Fruit fly (Drosophila melanogaster) whole organism, prepupa: ENCODE data around the gene Inx2.

Source experiments
- CG10631 ChIP-seq: fragments of 200-800 bp; sonication (Bioruptor generic); optimal IDR thresholded peaks from 2 replicates; lab custom pipeline; 2016; ENCODE audit warnings: missing biosample characterization, missing genetic modification characterization
- CG10669 ChIP-seq: fragments of 200-800 bp; sonication (Bioruptor generic); optimal IDR thresholded peaks from 3 replicates; lab custom pipeline; 2018; ENCODE audit warnings: missing biosample characterization, mild to moderate bottlenecking, missing genetic modification characterization, moderate library complexity
- CG11294 ChIP-seq: fragments of 200-800 bp; sonication (Bioruptor generic); IDR thresholded peaks from 2 replicates; pipeline ENCODE4 v1.3.6; 2022; ENCODE audit warnings: missing biosample characterization, missing genetic modification characterization
- CG11762 ChIP-seq: fragments of 200-800 bp; sonication (Bioruptor generic); optimal IDR thresholded peaks from 3 replicates; lab custom pipeline; 2016; ENCODE audit warnings: missing biosample characterization, missing genetic modification characterization; ENCODE audit not compliant: insufficient read depth
- CG11902 ChIP-seq: fragments of 200-800 bp; sonication (Bioruptor generic); optimal IDR thresholded peaks from 3 replicates; lab custom pipeline; 2016; ENCODE audit warnings: missing biosample characterization, missing genetic modification characterization
- CG15336 ChIP-seq: fragments of 200-800 bp; sonication (Bioruptor generic); IDR thresholded peaks from 2 replicates; pipeline ENCODE4 v1.3.6; 2022; ENCODE audit warnings: missing biosample characterization, missing genetic modification characterization
- CG3032 ChIP-seq: fragments of 200-800 bp; optimal IDR thresholded peaks from 2 replicates; lab custom pipeline; 2019; ENCODE audit warnings: missing biosample characterization, mild to moderate bottlenecking, missing genetic modification characterization, moderate library complexity
- CG31627 ChIP-seq: fragments of 200-800 bp; sonication (Bioruptor generic); optimal IDR thresholded peaks from 3 replicates; lab custom pipeline; 2016; ENCODE audit warnings: missing biosample characterization, missing genetic modification characterization
- CG34406 ChIP-seq: fragments of 200-800 bp; sonication (Bioruptor generic); optimal IDR thresholded peaks from 3 replicates; lab custom pipeline; 2016; ENCODE audit warnings: missing biosample characterization, missing genetic modification characterization
- CG3919 ChIP-seq: fragments of 200-800 bp; sonication (Bioruptor generic); optimal IDR thresholded peaks from 3 replicates; lab custom pipeline; 2016; ENCODE audit warnings: missing biosample characterization, missing genetic modification characterization
- CG6163 ChIP-seq: fragments of 200-800 bp; sonication (Bioruptor generic); IDR thresholded peaks from 3 replicates; pipeline ENCODE4 v1.3.6; 2022; ENCODE audit warnings: missing biosample characterization, missing genetic modification characterization
- CG6276 ChIP-seq: fragments of 200-800 bp; sonication (Bioruptor generic); optimal IDR thresholded peaks from 2 replicates; lab custom pipeline; 2017; ENCODE audit warnings: missing biosample characterization, mild to moderate bottlenecking, missing genetic modification characterization
- CG6792 ChIP-seq: fragments of 200-800 bp; sonication (Bioruptor generic); optimal IDR thresholded peaks from 3 replicates; lab custom pipeline; 2016; ENCODE audit warnings: missing biosample characterization, missing genetic modification characterization
- CG6808 ChIP-seq: fragments of 200-800 bp; sonication (Bioruptor generic); optimal IDR thresholded peaks from 3 replicates; lab custom pipeline; 2017; ENCODE audit warnings: missing biosample characterization, missing genetic modification characterization, mild to moderate bottlenecking, moderate library complexity, missing genetic modification reagents
- CG7368 ChIP-seq: fragments of 200-800 bp; sonication (Bioruptor generic); optimal IDR thresholded peaks from 3 replicates; lab custom pipeline; 2016; ENCODE audit warnings: missing biosample characterization, missing genetic modification characterization
- CG8319 ChIP-seq: fragments of 200-800 bp; sonication (Bioruptor generic); optimal IDR thresholded peaks from 3 replicates; lab custom pipeline; 2016; ENCODE audit warnings: missing biosample characterization, missing genetic modification characterization
- CG9139 ChIP-seq: fragments of 200-800 bp; sonication (Bioruptor generic); optimal IDR thresholded peaks from 3 replicates; lab custom pipeline; 2017; ENCODE audit warnings: missing biosample characterization, mild to moderate bottlenecking, missing genetic modification characterization
- Eip75B ChIP-seq: fragments of 200-800 bp; sonication (Bioruptor generic); optimal IDR thresholded peaks from 3 replicates; lab custom pipeline; 2016; ENCODE audit warnings: missing biosample characterization, missing genetic modification characterization
- Eip78C ChIP-seq: fragments of 200-800 bp; sonication (Bioruptor generic); peaks from one replicate; lab custom pipeline; 2016; ENCODE audit warnings: missing biosample characterization, missing genetic modification characterization
- Ets21C ChIP-seq: fragments of 200-800 bp; sonication (Bioruptor generic); optimal IDR thresholded peaks from 3 replicates; lab custom pipeline; 2016; ENCODE audit warnings: missing biosample characterization, missing genetic modification characterization
- Gug ChIP-seq: fragments of 200-800 bp; sonication (Bioruptor generic); IDR thresholded peaks from 2 replicates; pipeline ENCODE4 v1.3.6; 2022; ENCODE audit warnings: missing biosample characterization, missing genetic modification characterization
- Hr38 ChIP-seq: sonication (Bioruptor generic); optimal IDR thresholded peaks from 2 replicates; lab custom pipeline; 2016; ENCODE audit warnings: missing biosample characterization, missing genetic modification characterization
- Hr4 ChIP-seq: fragments of 200-800 bp; sonication (Bioruptor generic); optimal IDR thresholded peaks from 3 replicates; lab custom pipeline; 2016; ENCODE audit warnings: missing biosample characterization, missing genetic modification characterization
- Lpt ChIP-seq: fragments of 200-800 bp; sonication (Bioruptor generic); optimal IDR thresholded peaks from 3 replicates; lab custom pipeline; 2016; ENCODE audit warnings: missing biosample characterization, missing genetic modification characterization
- Met ChIP-seq: fragments of 200-800 bp; sonication (Bioruptor generic); optimal IDR thresholded peaks from 3 replicates; lab custom pipeline; 2016; ENCODE audit warnings: missing biosample characterization, missing genetic modification characterization
- OdsH ChIP-seq: fragments of 200-800 bp; sonication (Bioruptor generic); optimal IDR thresholded peaks from 3 replicates; lab custom pipeline; 2016; ENCODE audit warnings: missing biosample characterization, missing genetic modification characterization
- Smox ChIP-seq: fragments of 200-800 bp; sonication (Bioruptor generic); optimal IDR thresholded peaks from 3 replicates; lab custom pipeline; 2016; ENCODE audit warnings: missing biosample characterization, missing genetic modification characterization
- Sox102F ChIP-seq: fragments of 200-800 bp; sonication (Bioruptor generic); optimal IDR thresholded peaks from 2 replicates; lab custom pipeline; 2016; ENCODE audit warnings: missing biosample characterization, mild to moderate bottlenecking, missing genetic modification characterization
- Sox14 ChIP-seq: fragments of 200-800 bp; sonication (Bioruptor generic); optimal IDR thresholded peaks from 3 replicates; lab custom pipeline; 2016; ENCODE audit warnings: missing biosample characterization, missing genetic modification characterization
- Sox15 ChIP-seq: fragments of 200-800 bp; sonication (Bioruptor generic); optimal IDR thresholded peaks from 3 replicates; lab custom pipeline; 2016; ENCODE audit warnings: missing biosample characterization, missing genetic modification characterization
- achi ChIP-seq: fragments of 200-800 bp; sonication (Bioruptor generic); optimal IDR thresholded peaks from 3 replicates; lab custom pipeline; 2016; ENCODE audit warnings: missing biosample characterization, missing genetic modification characterization
- cyc ChIP-seq: fragments of 200-800 bp; sonication (Bioruptor generic); optimal IDR thresholded peaks from 3 replicates; lab custom pipeline; 2016; ENCODE audit warnings: missing biosample characterization, missing genetic modification characterization
- dac ChIP-seq: fragments of 200-800 bp; sonication (Bioruptor generic); optimal IDR thresholded peaks from 2 replicates; lab custom pipeline; 2017; ENCODE audit warnings: missing biosample characterization, mild to moderate bottlenecking, missing genetic modification characterization
- dsx ChIP-seq: fragments of 200-800 bp; optimal IDR thresholded peaks from 3 replicates; lab custom pipeline; 2019; ENCODE audit warnings: missing biosample characterization, mild to moderate bottlenecking, missing genetic modification characterization, moderate library complexity; ENCODE audit not compliant: poor library complexity, severe bottlenecking
- esn ChIP-seq: fragments of 200-800 bp; sonication (Bioruptor generic); optimal IDR thresholded peaks from 2 replicates; lab custom pipeline; 2016; ENCODE audit warnings: missing biosample characterization, mild to moderate bottlenecking, missing genetic modification characterization, moderate library complexity
- fd85E ChIP-seq: fragments of 200-800 bp; sonication (Bioruptor generic); optimal IDR thresholded peaks from 3 replicates; lab custom pipeline; 2016; ENCODE audit warnings: missing biosample characterization, missing genetic modification characterization
- fkh ChIP-seq: fragments of 200-800 bp; sonication (Bioruptor generic); optimal IDR thresholded peaks from 3 replicates; lab custom pipeline; 2017; ENCODE audit warnings: missing biosample characterization, mild to moderate bottlenecking, missing genetic modification characterization, moderate library complexity
- lz ChIP-seq: fragments of 200-800 bp; sonication (Bioruptor generic); optimal IDR thresholded peaks from 3 replicates; lab custom pipeline; 2016; ENCODE audit warnings: missing biosample characterization, missing genetic modification characterization
- pdm3 ChIP-seq: fragments of 200-800 bp; sonication (Bioruptor generic); optimal IDR thresholded peaks from 3 replicates; lab custom pipeline; 2016; ENCODE audit warnings: missing biosample characterization, missing genetic modification characterization
- salr ChIP-seq, 2 experiments: fragments of 200-800 bp; sonication (Bioruptor generic); optimal IDR thresholded peaks; 3 replicates each; lab custom pipeline; 2016 to 2018; ENCODE audit warnings: missing biosample characterization in 2 of 2, missing genetic modification characterization in 2 of 2, mild to moderate bottlenecking in 1 of 2
- spab ChIP-seq: fragments of 200-800 bp; sonication (Bioruptor generic); optimal IDR thresholded peaks from 2 replicates; lab custom pipeline; 2017; ENCODE audit warnings: missing biosample characterization, mild to moderate bottlenecking, missing genetic modification characterization, missing genetic modification reagents
- ss ChIP-seq, 2 experiments: fragments of 200-800 bp; sonication (Bioruptor generic); optimal IDR thresholded peaks; 2 replicates in 1 of 2; 3 replicates in 1 of 2; lab custom pipeline; 2017 to 2018; ENCODE audit warnings: mild to moderate bottlenecking in 2 of 2, missing biosample characterization in 2 of 2, missing genetic modification characterization in 2 of 2, moderate library complexity in 1 of 2
- topi ChIP-seq: fragments of 200-800 bp; sonication (Bioruptor generic); optimal IDR thresholded peaks from 3 replicates; lab custom pipeline; 2016; ENCODE audit warnings: missing biosample characterization, missing genetic modification characterization
- vri ChIP-seq: fragments of 200-800 bp; sonication (Bioruptor generic); optimal IDR thresholded peaks from 3 replicates; lab custom pipeline; 2016; ENCODE audit warnings: missing biosample characterization, mild to moderate bottlenecking, missing genetic modification characterization

Gene Inx2

DNA sequence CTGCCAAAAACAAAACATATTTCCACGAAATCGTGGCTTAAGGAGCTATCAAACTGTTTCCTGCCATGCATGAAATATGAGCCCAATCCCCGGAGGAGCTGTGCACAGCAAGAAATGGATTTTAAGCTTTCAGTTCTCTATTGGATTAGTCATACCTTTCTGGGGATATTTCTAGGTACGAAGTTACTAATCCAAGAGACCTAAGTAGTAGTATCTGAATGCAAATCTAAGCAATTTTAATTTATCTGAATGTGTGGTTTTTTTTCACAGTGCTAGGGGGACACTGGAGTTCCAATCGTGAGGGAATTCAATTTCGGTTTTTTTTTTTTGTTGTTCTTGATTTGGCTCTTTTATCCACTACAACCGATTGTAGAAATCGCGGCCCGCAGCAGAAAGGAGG lies 22.1 kb upstream of the Inx2 start (continued):
- TF ChIP-seq CG10669 (GFP tag; lab: Kevin White, UChicago) (peak; percentile 37), Sox102F (GFP tag; lab: Kevin White, UChicago) (no peak), CG11902 (GFP tag; lab: Kevin White, UChicago) (no peak), dac (GFP tag; lab: Kevin White, UChicago) (no peak), CG6792 (peak; percentile 24), CG7368 (GFP tag; lab: Kevin White, UChicago) (peak; percentile 6), cyc (GFP tag; lab: Kevin White, UChicago) (peak; percentile 2), CG8319 (no peak), esn (peak; percentile 50), CG10631 (GFP tag; lab: Kevin White, UChicago) (peak; percentile 28), Hr38 (GFP tag; lab: Kevin White, UChicago) (no peak), Gug (no peak), CG15336 (GFP tag; lab: Robert Waterston, UW) (peak; percentile 41; the same call in 1 of the 2 replicates), Hr4 (GFP tag; lab: Kevin White, UChicago) (peak; percentile 18), Ets21C (no peak), CG31627 (GFP tag; lab: Kevin White, UChicago) (peak; percentile 28), dsx (no peak), pdm3 (GFP tag; lab: Kevin White, UChicago) (peak; percentile 27), achi (GFP tag; lab: Kevin White, UChicago) (peak; percentile 3), Met (GFP tag; lab: Kevin White, UChicago) (peak; percentile 47), CG3919 (GFP tag; lab: Kevin White, UChicago) (peak; percentile 49), CG9139 (GFP tag; lab: Kevin White, UChicago) (no peak), Sox14 (GFP tag; lab: Kevin White, UChicago) (peak; percentile 35), CG6808 (GFP tag; lab: Kevin White, UChicago) (peak; percentile 24), CG11294 (GFP tag; lab: Robert Waterston, UW) (no peak)

DNA sequence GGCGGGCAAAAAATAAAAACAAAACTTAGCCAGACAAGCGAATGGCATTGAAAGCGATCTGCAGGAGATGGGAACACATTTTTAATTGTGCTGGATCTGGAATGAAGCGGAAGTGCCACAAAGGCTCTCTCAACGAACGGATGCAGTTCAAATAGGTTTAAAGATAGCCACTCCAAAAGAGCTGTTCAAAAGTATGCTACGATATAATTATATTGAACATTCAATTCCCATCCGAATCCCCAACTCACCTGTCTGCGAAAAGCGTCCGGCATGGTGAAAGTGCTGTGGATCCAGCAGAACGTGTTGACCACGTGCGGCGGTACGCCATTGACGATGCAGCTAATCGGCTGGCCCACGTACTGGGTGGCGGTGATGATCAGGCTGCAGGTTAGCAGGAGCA lies 21.6 kb upstream of the Inx2 start:
- TF ChIP-seq Sox15 (no peak), CG11902 (GFP tag; lab: Kevin White, UChicago) (no peak), CG3032 (tag; lab: Kevin White, UChicago) (no peak), cyc (GFP tag; lab: Kevin White, UChicago) (no peak), lz (GFP tag; lab: Kevin White, UChicago) (no peak), CG15336 (GFP tag; lab: Robert Waterston, UW) (no peak), CG11294 (GFP tag; lab: Robert Waterston, UW) (no peak), fkh (GFP tag; lab: Kevin White, UChicago) (no peak), Eip75B (GFP tag; lab: Kevin White, UChicago) (no peak), CG6276 (GFP tag; lab: Kevin White, UChicago) (no peak), CG7368 (GFP tag; lab: Kevin White, UChicago) (no peak), salr (GFP tag; optimal IDR thresholded peaks at IDR 0.05; lab: Kevin White, UChicago) (no peak), CG6808 (GFP tag; lab: Kevin White, UChicago) (no peak), CG6163 (GFP tag; lab: Robert Waterston, UW) (no peak), CG11762 (no peak), CG8319 (no peak), vri (no peak), OdsH (GFP tag; lab: Kevin White, UChicago) (no peak), esn (no peak)

DNA sequence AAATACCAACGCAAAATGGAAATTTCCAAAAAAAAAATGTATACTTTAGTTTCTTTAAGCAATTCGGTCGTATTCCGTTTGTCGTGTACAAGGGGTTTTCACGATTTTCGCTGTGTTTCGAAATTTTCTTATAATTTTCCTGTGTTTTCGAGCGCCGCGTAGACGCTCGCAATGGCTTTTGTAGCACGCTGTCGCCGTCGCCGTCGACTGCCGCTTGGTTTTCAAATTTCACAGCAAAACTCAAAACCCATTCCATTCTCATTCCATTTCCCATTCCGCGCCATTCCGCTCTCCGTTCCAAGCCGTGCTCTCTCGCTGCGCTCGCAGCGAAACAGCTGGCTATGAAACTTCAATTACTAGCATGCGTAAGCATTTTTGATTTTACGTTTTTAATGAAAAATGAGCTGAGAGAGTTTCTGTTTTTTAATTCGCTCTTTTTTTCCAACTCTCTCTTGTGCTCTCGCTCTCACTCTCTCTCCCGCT lies 17.0 kb upstream of the Inx2 start:
- TF ChIP-seq CG6808 (GFP tag; lab: Kevin White, UChicago) (peak; percentile 22), CG15336 (GFP tag; lab: Robert Waterston, UW) (no peak), spab (peak; percentile 15), Gug (peak; percentile 32; the same call in 1 of the 2 replicates), CG3919 (GFP tag; lab: Kevin White, UChicago) (peak; percentile 17), CG6792 (no peak), fd85E (GFP tag; lab: Kevin White, UChicago) (no peak), dac (GFP tag; lab: Kevin White, UChicago) (peak; percentile 12), Eip75B (GFP tag; lab: Kevin White, UChicago) (peak; percentile 30), Smox (peak; percentile 20), Lpt (no peak), Eip78C (GFP tag; lab: Kevin White, UChicago) (peak; percentile 71), Sox102F (GFP tag; lab: Kevin White, UChicago) (peak; percentile 35), CG7368 (GFP tag; lab: Kevin White, UChicago) (no peak), CG34406 (GFP tag; lab: Kevin White, UChicago) (peak; percentile 10), Hr38 (GFP tag; lab: Kevin White, UChicago) (no peak), topi (GFP tag; lab: Kevin White, UChicago) (peak; percentile 44), pdm3 (GFP tag; lab: Kevin White, UChicago) (peak; percentile 37), cyc (GFP tag; lab: Kevin White, UChicago) (peak; percentile 9), CG11902 (GFP tag; lab: Kevin White, UChicago) (no peak), vri (no peak), lz (GFP tag; lab: Kevin White, UChicago) (peak; percentile 51), dsx (peak; percentile 17), ss (GFP tag; optimal IDR thresholded peaks at IDR 0.05; lab: Kevin White, UChicago) (peak; percentile 27 to 45), CG10669 (GFP tag; lab: Kevin White, UChicago) (peak; percentile 9), CG3032 (tag; lab: Kevin White, UChicago) (no peak), achi (GFP tag; lab: Kevin White, UChicago) (peak; percentile 57), OdsH (GFP tag; lab: Kevin White, UChicago) (peak; percentile 41)
